Worm (Caenorhabditis elegans): Measurements from ENCODE around the gene srb-16.

The srb-16 gene

DNA sequence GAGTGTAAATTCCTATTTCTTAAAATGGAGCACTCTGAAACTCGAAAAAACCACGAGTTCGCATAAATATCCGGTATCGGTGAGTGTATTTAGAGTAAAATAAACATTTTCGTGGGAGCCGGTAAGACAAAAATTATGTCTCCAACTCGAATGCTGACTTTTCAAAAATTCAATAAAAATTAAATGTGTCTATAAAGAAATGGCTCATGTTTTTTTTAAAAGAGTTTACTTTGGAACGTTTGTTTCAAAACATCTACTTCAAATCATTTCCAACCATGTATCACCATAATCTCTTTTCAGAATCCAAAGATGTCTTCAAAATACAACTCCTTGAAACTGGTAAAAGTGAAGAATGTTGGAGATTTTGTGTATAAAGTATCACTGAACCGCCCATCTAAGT lies 8.1 kb downstream of the srb-16 start, which contains the start of gene F58A6.1:
Gene F58A6.1 (plus strand): TSS at position 301 of the 400 bp plus-strand sequence.
- TF ChIP-seq hlh-1 (tag; optimal IDR thresholded peaks at IDR 0.05) (no peak), mls-2 (tag; optimal IDR thresholded peaks at IDR 0.05) (no peak)

ce11 chrII:5141945-5142514 lies 8.7 kb downstream of the srb-16 start, which contains the start of gene nas-29:
Gene nas-29 (minus strand): TSS chrII:5142036.
- no peak for TF ChIP-seq M03D4.4 (tag; optimal IDR thresholded peaks at IDR 0.05)
- no peak for TF ChIP-seq flh-1 (GFP tag; optimal IDR thresholded peaks at IDR 0.05)
- TF ChIP-seq hlh-1 (tag; optimal IDR thresholded peaks at IDR 0.05) = no peak
- no peak for TF ChIP-seq mep-1 (tag; optimal IDR thresholded peaks at IDR 0.05)

DNA sequence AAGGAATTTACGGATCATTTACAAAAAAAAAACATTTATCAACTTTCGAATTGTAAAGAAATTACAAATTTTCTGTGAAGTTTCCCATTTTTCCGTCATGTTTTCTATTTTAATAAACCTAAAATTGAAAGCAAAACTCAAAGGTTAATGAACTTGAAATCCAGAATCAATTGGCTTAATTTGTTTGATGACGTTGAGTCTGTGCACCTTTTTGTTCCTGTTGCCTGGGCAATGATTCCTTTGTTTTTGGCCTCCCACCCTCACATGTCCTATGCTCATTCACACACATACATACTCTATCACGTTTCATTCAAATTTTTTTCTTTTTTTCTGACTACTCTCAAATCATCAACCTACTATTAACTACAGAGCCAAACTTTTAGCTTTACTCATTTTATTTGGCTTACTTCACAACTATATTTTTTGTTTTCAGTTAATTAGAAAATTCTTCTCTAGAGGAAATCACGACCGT lies 14.4 kb downstream of the srb-16 start, which contains the start of gene F58A6.2:
Gene F58A6.2 (plus strand): TSS at position 422 of the 472 bp plus-strand sequence.
- TF ChIP-seq hlh-1 (tag; optimal IDR thresholded peaks at IDR 0.05) = no peak
- no peak for TF ChIP-seq cnd-1 (tag; optimal IDR thresholded peaks at IDR 0.05)
- no peak for TF ChIP-seq ces-1 (GFP tag; optimal IDR thresholded peaks at IDR 0.05)
- TF ChIP-seq ham-2 (GFP tag; optimal IDR thresholded peaks at IDR 0.05) = no peak
- TF ChIP-seq sptf-1 (tag; optimal IDR thresholded peaks at IDR 0.05) = no peak
- TF ChIP-seq drap-1 (GFP tag; optimal IDR thresholded peaks at IDR 0.05) = no peak
- TF ChIP-seq nhr-28 (tag; optimal IDR thresholded peaks at IDR 0.05) = no peak
- TF ChIP-seq nhr-76 (tag; optimal IDR thresholded peaks at IDR 0.05) = no peak
- TF ChIP-seq M03D4.4 (tag; optimal IDR thresholded peaks at IDR 0.05) = no peak
- TF ChIP-seq ztf-11 (tag; optimal IDR thresholded peaks at IDR 0.05) = no peak
- TF ChIP-seq lin-13 (tag; optimal IDR thresholded peaks at IDR 0.05) = no peak
- no peak for TF ChIP-seq zip-8 (tag; optimal IDR thresholded peaks at IDR 0.05)

ce11 chrII:5131800-5132199 lies 18.9 kb downstream of the srb-16 start:
- TF ChIP-seq nhr-12 (tag; optimal IDR thresholded peaks at IDR 0.05) (no peak), ceh-43 (GFP tag; optimal IDR thresholded peaks at IDR 0.05) (no peak), ces-1 (GFP tag; optimal IDR thresholded peaks at IDR 0.05) (no peak), unc-39 (tag; optimal IDR thresholded peaks at IDR 0.05) (no peak), elt-3 (tag; optimal IDR thresholded peaks at IDR 0.05) (no peak), nhr-2 (tag; optimal IDR thresholded peaks at IDR 0.05) (no peak), lsy-2 (tag; optimal IDR thresholded peaks at IDR 0.05) (no peak), sem-2 (GFP tag; optimal IDR thresholded peaks at IDR 0.05) (no peak), bed-3 (GFP tag; optimal IDR thresholded peaks at IDR 0.05) (no peak), ceh-83 (GFP tag; optimal IDR thresholded peaks at IDR 0.05) (no peak), ztf-11 (tag; optimal IDR thresholded peaks at IDR 0.05) (no peak), M03D4.4 (tag; optimal IDR thresholded peaks at IDR 0.05) (no peak), nhr-237 (tag; optimal IDR thresholded peaks at IDR 0.05) (no peak), drap-1 (GFP tag; optimal IDR thresholded peaks at IDR 0.05) (no peak), zip-8 (tag; optimal IDR thresholded peaks at IDR 0.05) (no peak), flh-1 (GFP tag; optimal IDR thresholded peaks at IDR 0.05) (no peak), ham-2 (GFP tag; optimal IDR thresholded peaks at IDR 0.05) (no peak), lin-32 (GFP tag; optimal IDR thresholded peaks at IDR 0.05) (no peak)

- TF ChIP-seq hlh-1 (tag; optimal IDR thresholded peaks at IDR 0.05) (no peak), ces-1 (GFP tag; optimal IDR thresholded peaks at IDR 0.05) (no peak)
Observed at ce11 chrII:5130081-5130480, 20.6 kb downstream of the srb-16 start, which contains the start of gene lgc-56. Gene lgc-56 (plus strand): TSS chrII:5130381.

DNA sequence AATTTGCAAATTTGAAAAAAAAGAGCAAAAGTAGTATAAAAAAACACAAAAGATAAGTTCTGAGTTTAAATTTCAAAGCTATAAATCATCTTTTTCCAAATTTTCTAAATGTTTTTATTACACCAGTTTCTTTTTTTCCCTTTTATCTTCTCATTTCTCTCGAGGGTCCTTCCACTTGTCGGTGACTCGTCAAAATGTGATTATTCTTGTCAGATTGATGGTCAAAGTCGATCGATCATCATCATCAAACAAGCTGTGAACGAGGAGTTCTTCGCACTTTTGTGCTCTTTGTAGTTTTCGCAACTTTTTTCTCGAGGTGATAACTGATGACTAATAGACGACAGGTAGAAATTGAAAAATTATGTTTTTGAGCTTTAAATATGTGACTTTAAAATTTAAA lies 30.1 kb downstream of the srb-16 start:
- TF ChIP-seq pha-4 (tag; optimal IDR thresholded peaks at IDR 0.05) = no peak
- TF ChIP-seq unc-62 (GFP tag; optimal IDR thresholded peaks at IDR 0.05) = peak; percentile 86
- TF ChIP-seq ztf-11 (tag; optimal IDR thresholded peaks at IDR 0.05) = no peak

DNA sequence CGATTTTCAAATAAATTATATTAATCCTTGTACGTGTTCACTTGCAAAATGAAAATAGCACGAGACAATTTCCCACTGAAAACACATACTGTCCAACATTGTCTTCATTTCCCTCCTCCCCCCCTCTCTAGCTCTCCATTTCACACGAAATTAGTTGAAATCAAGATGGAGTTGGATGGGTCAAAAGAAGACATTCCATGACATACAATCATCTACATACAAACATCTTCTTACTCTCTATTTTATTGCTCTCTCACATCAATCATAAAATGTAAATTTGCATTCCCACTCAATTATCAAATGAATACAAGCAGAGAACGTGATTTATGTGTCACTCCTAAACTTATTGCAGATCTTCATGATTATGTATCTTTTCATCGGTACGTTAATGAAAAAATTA lies 35.0 kb downstream of the srb-16 start, which contains the start of gene srsy-1:
Gene srsy-1 (plus strand): TSS at position 301 of the 400 bp plus-strand sequence.
- no peak for TF ChIP-seq snpc-4 (tag; optimal IDR thresholded peaks at IDR 0.05)
- no peak for TF ChIP-seq nhr-2 (tag; optimal IDR thresholded peaks at IDR 0.05)
- no peak for TF ChIP-seq lin-32 (GFP tag; optimal IDR thresholded peaks at IDR 0.05)
- no peak for TF ChIP-seq tbx-8 (GFP tag; optimal IDR thresholded peaks at IDR 0.05)
- TF ChIP-seq M03D4.4 (tag; optimal IDR thresholded peaks at IDR 0.05) = no peak
- TF ChIP-seq ces-1 (GFP tag; optimal IDR thresholded peaks at IDR 0.05) = no peak
- no peak for TF ChIP-seq ztf-11 (tag; optimal IDR thresholded peaks at IDR 0.05)
- no peak for TF ChIP-seq unc-62 (GFP tag; optimal IDR thresholded peaks at IDR 0.05)
- TF ChIP-seq ceh-83 (GFP tag; optimal IDR thresholded peaks at IDR 0.05) = no peak
- no peak for TF ChIP-seq nhr-12 (tag; optimal IDR thresholded peaks at IDR 0.05)
- TF ChIP-seq elt-1 (tag; optimal IDR thresholded peaks at IDR 0.05; ENCODE audit: borderline replicate concordance, insufficient read depth) = no peak
- TF ChIP-seq cnd-1 (tag; optimal IDR thresholded peaks at IDR 0.05) = no peak
- no peak for TF ChIP-seq nhr-28 (tag; optimal IDR thresholded peaks at IDR 0.05)

Measured in whole organism, mixed stage, embryonic.